Worm (Caenorhabditis elegans) whole organism, mixed stage, embryonic: ENCODE measurements around the gene nhl-2.

Experiments
- elt-1 ChIP-seq: sonication (generic microtip); optimal IDR thresholded peaks from 2 replicates; lab custom pipeline; 2017; ENCODE audit warnings: missing genetic modification characterization, mild to moderate bottlenecking, missing compliant biosample characterization, antibody characterized with exemption, moderate library complexity, borderline replicate concordance; ENCODE audit not compliant: insufficient read depth
- lsy-2 ChIP-seq: fragments of 150-350 bp; optimal IDR thresholded peaks from 2 replicates; lab custom pipeline; 2014; ENCODE audit warnings: missing biosample characterization, missing genetic modification characterization
- mep-1 ChIP-seq: fragments of 150-350 bp; optimal IDR thresholded peaks from 2 replicates; lab custom pipeline; 2017; ENCODE audit warnings: missing biosample characterization, missing genetic modification reagents, missing genetic modification characterization, inconsistent platforms
- nhr-237 ChIP-seq: fragments of 150-350 bp; optimal IDR thresholded peaks from 2 replicates; lab custom pipeline; 2014; ENCODE audit warnings: missing biosample characterization, missing genetic modification characterization
- nhr-28 ChIP-seq: fragments of 150-350 bp; optimal IDR thresholded peaks from 2 replicates; lab custom pipeline; 2014; ENCODE audit warnings: missing biosample characterization, missing genetic modification characterization
- unc-120 ChIP-seq: sonication (generic microtip); optimal IDR thresholded peaks from 2 replicates; lab custom pipeline; 2017; ENCODE audit warnings: missing genetic modification characterization, missing compliant biosample characterization; ENCODE audit not compliant: poor library complexity, severe bottlenecking
- unc-39 ChIP-seq: fragments of 150-350 bp; optimal IDR thresholded peaks from 2 replicates; lab custom pipeline; 2014; ENCODE audit warnings: missing biosample characterization, missing genetic modification characterization
- unc-62 ChIP-seq: fragments of 150-350 bp; optimal IDR thresholded peaks from 2 replicates; lab custom pipeline; 2014; ENCODE audit warnings: missing biosample characterization, missing genetic modification reagents, missing genetic modification characterization

DNA sequence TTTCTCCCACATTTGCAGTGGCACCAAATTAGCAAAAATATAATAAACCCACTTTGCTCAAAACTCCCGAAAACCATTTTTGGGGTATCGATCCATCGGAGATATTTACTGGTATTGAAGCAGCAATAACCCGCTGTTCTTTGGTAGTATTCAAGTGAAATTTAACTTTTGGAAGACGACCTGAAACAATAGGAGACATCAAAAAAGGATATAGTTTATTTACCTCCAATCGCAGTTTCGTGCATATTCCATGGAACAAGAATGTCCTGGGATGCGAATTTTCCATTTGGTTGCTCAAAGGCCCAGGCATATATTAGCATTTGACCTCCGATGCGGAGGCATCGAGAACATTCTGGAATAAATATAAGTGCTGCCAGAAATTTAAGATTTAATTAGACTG is 25.5 kb downstream of the nhl-2 start:
- TF ChIP-seq unc-120 (tag; lab: Kevin White, UChicago) (no peak), lsy-2 (tag; lab: Kevin White, UChicago) (no peak), nhr-237 (tag; lab: Kevin White, UChicago) (no peak), unc-39 (tag; lab: Kevin White, UChicago) (no peak), unc-62 (no peak), mep-1 (tag; lab: Kevin White, UChicago) (no peak), elt-1 (tag; lab: Kevin White, UChicago) (no peak), nhr-28 (no peak)
